Worm (Caenorhabditis elegans): ENCODE results near the gene pfs-2.

ce11 chrII:14393766-14394165 lies 35.6 kb downstream of the pfs-2 start:
- TF ChIP-seq fkh-10 (GFP tag; optimal IDR thresholded peaks at IDR 0.05): no peak
- TF ChIP-seq lin-14 (GFP tag; optimal IDR thresholded peaks at IDR 0.05): no peak
